Fruit fly (Drosophila melanogaster): ENCODE measurements around the gene MtnA.

The MtnA gene

dm6 chr3R:9747272-9747874 lies 36.8 kb downstream of the MtnA start, which contains the start of gene CG12948 (continued):
- TF ChIP-seq CG15269 (tag; optimal IDR thresholded peaks at IDR 0.05) (no peak), cas (GFP tag; IDR thresholded peaks at IDR 0.05) (no peak), sqz (GFP tag; optimal IDR thresholded peaks at IDR 0.05) (peak; percentile 97), Abd-B (GFP tag; optimal IDR thresholded peaks at IDR 0.05) (peak; percentile 61), tx (GFP tag; optimal IDR thresholded peaks at IDR 0.05) (peak; percentile 41), pita (GFP tag; optimal IDR thresholded peaks at IDR 0.05) (no peak), fu2 (GFP tag; optimal IDR thresholded peaks at IDR 0.05) (peak; percentile 3), CG9437 (GFP tag; optimal IDR thresholded peaks at IDR 0.05) (peak; percentile 30), CG14050 (GFP tag; IDR thresholded peaks at IDR 0.05) (no peak; the same call in 2 of the 3 replicates), CG6683 (GFP tag; optimal IDR thresholded peaks at IDR 0.05) (no peak), CG10209 (GFP tag; optimal IDR thresholded peaks at IDR 0.05) (no peak), Dll (GFP tag; IDR thresholded peaks at IDR 0.05; ENCODE audit: partially characterized antibody) (peak; percentile 99), CG4328 (GFP tag; optimal IDR thresholded peaks at IDR 0.05) (no peak), Oaz (GFP tag; IDR thresholded peaks at IDR 0.05) (no peak), lilli (GFP tag; optimal IDR thresholded peaks at IDR 0.05) (peak; percentile 72), CG14710 (tag; optimal IDR thresholded peaks at IDR 0.05) (peak; percentile 48), Six4 (GFP tag; optimal IDR thresholded peaks at IDR 0.05) (no peak), CG8281 (tag; optimal IDR thresholded peaks at IDR 0.05) (no peak), abd-A (tag; optimal IDR thresholded peaks at IDR 0.05) (no peak), vfl (GFP tag; optimal IDR thresholded peaks at IDR 0.05) (peak; percentile 39), Meics (GFP tag; optimal IDR thresholded peaks at IDR 0.05) (no peak), CG6689 (GFP tag; IDR thresholded peaks at IDR 0.05) (no peak), CG18764 (GFP tag; optimal IDR thresholded peaks at IDR 0.05) (no peak), CG11696 (GFP tag; IDR thresholded peaks at IDR 0.05) (no peak), h (optimal IDR thresholded peaks at IDR 0.05) (no peak), eve (GFP tag; optimal IDR thresholded peaks at IDR 0.05) (no peak), Fer3 (tag; optimal IDR thresholded peaks at IDR 0.05) (peak; percentile 55), caup (GFP tag; optimal IDR thresholded peaks at IDR 0.05; ENCODE audit: severe bottlenecking) (no peak), gt (GFP tag; IDR thresholded peaks at IDR 0.05) (no peak), psq (GFP tag; optimal IDR thresholded peaks at IDR 0.05) (no peak), CG11085 (GFP tag; IDR thresholded peaks at IDR 0.05) (no peak), mam (GFP tag; optimal IDR thresholded peaks at IDR 0.05) (peak; percentile 60), crp (GFP tag; optimal IDR thresholded peaks at IDR 0.05) (peak; percentile 38 to 86), CG2199 (GFP tag; IDR thresholded peaks at IDR 0.05) (no peak), CG12769 (tag; optimal IDR thresholded peaks at IDR 0.05) (peak; percentile 56), CG1603 (tag; optimal IDR thresholded peaks at IDR 0.05) (peak; percentile 50), phol (tag; optimal IDR thresholded peaks at IDR 0.05) (peak; percentile 45), pho (GFP tag; optimal IDR thresholded peaks at IDR 0.05) (peak; percentile 40), Camta (GFP tag; optimal IDR thresholded peaks at IDR 0.05) (peak; percentile 48), Pdp1 (GFP tag; optimal IDR thresholded peaks at IDR 0.05) (peak; percentile 36 to 83), sug (tag; optimal IDR thresholded peaks at IDR 0.05) (peak; percentile 68), CG13624 (GFP tag; optimal IDR thresholded peaks at IDR 0.05) (peak; percentile 66), CG10431 (GFP tag; optimal IDR thresholded peaks at IDR 0.05) (no peak), pum (GFP tag; optimal IDR thresholded peaks at IDR 0.05) (peak; percentile 16), CG4707 (GFP tag; optimal IDR thresholded peaks at IDR 0.05) (no peak), CG1832 (GFP tag; optimal IDR thresholded peaks at IDR 0.05) (no peak), fd102C (GFP tag; optimal IDR thresholded peaks at IDR 0.05) (no peak), Nf-YA (GFP tag; IDR thresholded peaks at IDR 0.05) (no peak), Bgb (GFP tag; IDR thresholded peaks at IDR 0.05; ENCODE audit: partially characterized antibody) (peak; percentile 78), Poxn (GFP tag; IDR thresholded peaks at IDR 0.05) (no peak)
